Fruit fly (Drosophila melanogaster) whole organism, embryonic: ENCODE data around the gene CG45002.

Experiments used
- Antp ChIP-seq: fragments of 200-800 bp; sonication (Bioruptor generic); optimal IDR thresholded peaks from 3 replicates; lab custom pipeline; 2016; ENCODE audit warnings: missing biosample characterization, missing genetic modification characterization
- B-H2 ChIP-seq: fragments of 200-800 bp; sonication (Bioruptor generic); optimal IDR thresholded peaks from 2 replicates; lab custom pipeline; 2018; ENCODE audit warnings: missing biosample characterization, mild to moderate bottlenecking, missing genetic modification characterization
- C15 ChIP-seq: fragments of 200-800 bp; sonication (Bioruptor generic); IDR thresholded peaks from 3 replicates; pipeline ENCODE4 v1.3.6; 2022; ENCODE audit warnings: missing biosample characterization, missing genetic modification characterization
- CG12391 ChIP-seq: fragments of 200-800 bp; sonication (Bioruptor generic); optimal IDR thresholded peaks from 3 replicates; lab custom pipeline; 2018; ENCODE audit warnings: missing biosample characterization, mild to moderate bottlenecking, missing genetic modification characterization, moderate library complexity
- CG12942 ChIP-seq: fragments of 200-800 bp; sonication (Bioruptor generic); optimal IDR thresholded peaks from 3 replicates; lab custom pipeline; 2016; ENCODE audit warnings: missing biosample characterization, missing genetic modification characterization
- CG16779 ChIP-seq: fragments of 200-800 bp; sonication (Bioruptor generic); IDR thresholded peaks from 2 replicates; pipeline ENCODE4 v1.3.6; 2022; ENCODE audit warnings: missing biosample characterization, missing genetic modification characterization
- CG17385 ChIP-seq: fragments of 200-800 bp; sonication (Bioruptor generic); optimal IDR thresholded peaks from 3 replicates; lab custom pipeline; 2018; ENCODE audit warnings: missing biosample characterization, mild to moderate bottlenecking, missing genetic modification characterization
- CG2712 ChIP-seq: fragments of 200-800 bp; optimal IDR thresholded peaks from 3 replicates; lab custom pipeline; 2019; ENCODE audit warnings: missing biosample characterization, mild to moderate bottlenecking, missing genetic modification characterization, moderate library complexity
- CG31441 ChIP-seq: fragments of 200-800 bp; sonication (Bioruptor generic); IDR thresholded peaks from 2 replicates; pipeline ENCODE4 v1.3.6; 2022; ENCODE audit warnings: missing biosample characterization, missing genetic modification characterization
- CG32767 ChIP-seq: fragments of 200-800 bp; sonication (Bioruptor generic); IDR thresholded peaks from 2 replicates; pipeline ENCODE4 v1.3.6; 2022; ENCODE audit warnings: missing biosample characterization, missing genetic modification characterization
- CG7928 ChIP-seq: fragments of 200-800 bp; sonication (Bioruptor generic); optimal IDR thresholded peaks from 2 replicates; lab custom pipeline; 2017; ENCODE audit warnings: missing biosample characterization, mild to moderate bottlenecking, missing genetic modification characterization
- CG7987 ChIP-seq: fragments of 200-800 bp; sonication (Bioruptor generic); optimal IDR thresholded peaks from 2 replicates; lab custom pipeline; 2018; ENCODE audit warnings: missing biosample characterization, mild to moderate bottlenecking, missing genetic modification characterization, moderate library complexity
- CG8281 ChIP-seq: fragments of 200-800 bp; sonication (Bioruptor generic); optimal IDR thresholded peaks from 2 replicates; lab custom pipeline; 2018; ENCODE audit warnings: missing biosample characterization, mild to moderate bottlenecking, missing genetic modification characterization, moderate library complexity
- CG9609 ChIP-seq: fragments of 200-800 bp; sonication (Bioruptor generic); optimal IDR thresholded peaks from 3 replicates; lab custom pipeline; 2016; ENCODE audit warnings: missing biosample characterization, missing genetic modification characterization
- CG9932 ChIP-seq: fragments of 200-800 bp; sonication (Bioruptor generic); IDR thresholded peaks from 2 replicates; pipeline ENCODE4 v1.3.6; 2022; ENCODE audit warnings: missing biosample characterization, missing genetic modification characterization
- CrebB ChIP-seq: fragments of 200-800 bp; sonication (Bioruptor generic); optimal IDR thresholded peaks from 3 replicates; lab custom pipeline; 2018; ENCODE audit warnings: missing biosample characterization, mild to moderate bottlenecking, missing genetic modification characterization
- Ets97D ChIP-seq: fragments of 200-800 bp; sonication (Bioruptor generic); optimal IDR thresholded peaks from 3 replicates; lab custom pipeline; 2016; ENCODE audit warnings: missing biosample characterization, missing genetic modification characterization
- HLH4C ChIP-seq: fragments of 200-800 bp; sonication (Bioruptor generic); IDR thresholded peaks from 3 replicates; pipeline ENCODE4 v1.3.6; 2022; ENCODE audit warnings: missing biosample characterization, missing genetic modification characterization; ENCODE audit not compliant: partially characterized antibody
- HLH54F ChIP-seq: fragments of 200-800 bp; sonication (Bioruptor generic); optimal IDR thresholded peaks from 3 replicates; lab custom pipeline; 2016; ENCODE audit warnings: missing biosample characterization, missing genetic modification characterization
- HmgZ ChIP-seq: fragments of 200-800 bp; sonication (Bioruptor generic); optimal IDR thresholded peaks from 2 replicates; lab custom pipeline; 2018; ENCODE audit warnings: missing biosample characterization, mild to moderate bottlenecking, missing genetic modification characterization
- Hmx ChIP-seq: fragments of 200-800 bp; sonication (Bioruptor generic); optimal IDR thresholded peaks from 2 replicates; lab custom pipeline; 2016; ENCODE audit warnings: missing biosample characterization, missing genetic modification characterization
- Hr3 ChIP-seq: fragments of 200-800 bp; sonication (Bioruptor generic); optimal IDR thresholded peaks from 3 replicates; lab custom pipeline; 2016; ENCODE audit warnings: missing biosample characterization, missing genetic modification characterization
- Hsf ChIP-seq: fragments of 200-800 bp; sonication (Bioruptor generic); optimal IDR thresholded peaks from 3 replicates; lab custom pipeline; 2016; ENCODE audit warnings: missing biosample characterization, missing genetic modification characterization
- Lhr ChIP-seq: fragments of 200-800 bp; sonication (Bioruptor generic); optimal IDR thresholded peaks from 3 replicates; lab custom pipeline; 2017; ENCODE audit warnings: mild to moderate bottlenecking, missing biosample characterization, missing genetic modification reagents, missing genetic modification characterization
- Nf-YA ChIP-seq: fragments of 200-800 bp; sonication (Bioruptor generic); IDR thresholded peaks from 2 replicates; pipeline ENCODE4 v1.3.6; 2022; ENCODE audit warnings: missing biosample characterization, missing genetic modification characterization
- YL-1 ChIP-seq: fragments of 200-800 bp; sonication (Bioruptor generic); optimal IDR thresholded peaks from 3 replicates; lab custom pipeline; 2017; ENCODE audit warnings: missing biosample characterization, mild to moderate bottlenecking, missing genetic modification characterization
- ase ChIP-seq: fragments of 200-800 bp; sonication (Bioruptor generic); IDR thresholded peaks from 3 replicates; pipeline ENCODE4 v1.3.6; 2022; ENCODE audit warnings: missing biosample characterization, missing genetic modification characterization
- caup ChIP-seq: fragments of 200-800 bp; sonication (Bioruptor generic); optimal IDR thresholded peaks from 3 replicates; lab custom pipeline; 2017; ENCODE audit warnings: missing biosample characterization, mild to moderate bottlenecking, missing genetic modification characterization, moderate library complexity; ENCODE audit not compliant: severe bottlenecking
- chm ChIP-seq: fragments of 200-800 bp; sonication (Bioruptor generic); IDR thresholded peaks from 2 replicates; pipeline ENCODE4 v1.3.6; 2022; ENCODE audit warnings: missing biosample characterization, missing genetic modification characterization
- dpn ChIP-seq, 2 experiments: fragments of 200-800 bp; sonication (Bioruptor generic); optimal IDR thresholded peaks; 3 replicates each; lab custom pipeline; 2016; ENCODE audit warnings: missing biosample characterization in 2 of 2, missing genetic modification characterization in 2 of 2
- hbn ChIP-seq: fragments of 200-800 bp; sonication (Bioruptor generic); IDR thresholded peaks from 2 replicates; pipeline ENCODE4 v1.3.6; 2022; ENCODE audit warnings: missing biosample characterization, missing genetic modification characterization; ENCODE audit not compliant: partially characterized antibody
- ind ChIP-seq: fragments of 200-800 bp; sonication (Bioruptor generic); optimal IDR thresholded peaks from 3 replicates; lab custom pipeline; 2016; ENCODE audit warnings: missing biosample characterization, missing genetic modification characterization
- knrl ChIP-seq: fragments of 200-800 bp; sonication (Bioruptor generic); IDR thresholded peaks from 3 replicates; pipeline ENCODE4 v1.3.6; 2022; ENCODE audit warnings: missing biosample characterization, missing genetic modification characterization; ENCODE audit not compliant: partially characterized antibody
- lilli ChIP-seq: fragments of 200-800 bp; sonication (Bioruptor generic); optimal IDR thresholded peaks from 3 replicates; lab custom pipeline; 2016; ENCODE audit warnings: missing biosample characterization, missing genetic modification characterization
- lola ChIP-seq, 3 experiments: fragments of >200 bp in 2 of 3; fragments of 200-800 bp in 1 of 3; sonication (Bioruptor generic) in 1 of 3; optimal IDR thresholded peaks; 2 replicates each; lab custom pipeline; 2017 to 2019; ENCODE audit warnings: missing biosample characterization in 3 of 3, missing genetic modification characterization in 3 of 3, mild to moderate bottlenecking in 1 of 3, moderate library complexity in 1 of 3
- p53 ChIP-seq: fragments of 200-800 bp; sonication (Bioruptor generic); optimal IDR thresholded peaks from 2 replicates; lab custom pipeline; 2016; ENCODE audit warnings: missing biosample characterization, missing genetic modification characterization
- pfk ChIP-seq: fragments of 200-800 bp; sonication (Bioruptor generic); optimal IDR thresholded peaks from 2 replicates; lab custom pipeline; 2018; ENCODE audit warnings: missing biosample characterization, mild to moderate bottlenecking, missing genetic modification characterization, moderate library complexity
- pum ChIP-seq: fragments of 200-800 bp; sonication (Bioruptor generic); optimal IDR thresholded peaks from 2 replicates; lab custom pipeline; 2016; ENCODE audit warnings: missing biosample characterization, missing genetic modification characterization
- sens ChIP-seq: fragments of 200-800 bp; sonication (Bioruptor generic); peaks from one replicate; lab custom pipeline; 2016; ENCODE audit warnings: missing biosample characterization, missing genetic modification characterization
- sim ChIP-seq: fragments of 200-800 bp; sonication (Bioruptor generic); IDR thresholded peaks from 2 replicates; pipeline ENCODE4 v1.3.6; 2022; ENCODE audit warnings: missing biosample characterization, missing genetic modification characterization
- twi ChIP-seq: fragments of 200-800 bp; optimal IDR thresholded peaks from 2 replicates; lab custom pipeline; 2019; ENCODE audit warnings: missing biosample characterization, mild to moderate bottlenecking, missing genetic modification characterization, moderate library complexity
- unc-4 ChIP-seq: fragments of 200-800 bp; sonication (Bioruptor generic); IDR thresholded peaks from 2 replicates; pipeline ENCODE4 v1.3.6; 2022; ENCODE audit warnings: missing biosample characterization, missing genetic modification characterization; ENCODE audit not compliant: partially characterized antibody
- vfl ChIP-seq: fragments of 200-800 bp; sonication (Bioruptor generic); optimal IDR thresholded peaks from 2 replicates; lab custom pipeline; 2016; ENCODE audit warnings: missing biosample characterization, missing genetic modification characterization
- vvl ChIP-seq: fragments of 200-800 bp; sonication (Bioruptor generic); IDR thresholded peaks from 2 replicates; pipeline ENCODE4 v1.3.6; 2022; ENCODE audit warnings: missing biosample characterization, missing genetic modification characterization
- zen ChIP-seq: fragments of 200-800 bp; sonication (Bioruptor generic); optimal IDR thresholded peaks from 3 replicates; lab custom pipeline; 2018; ENCODE audit warnings: missing biosample characterization, mild to moderate bottlenecking, missing genetic modification characterization, moderate library complexity

CG45002 gene

dm6 chrX:17078139-17078977 lies 11.8 kb upstream of the CG45002 start, which contains the start of gene CG4949 (continued):
- TF ChIP-seq Hr3 (GFP tag; lab: Kevin White, UChicago) (no peak), hbn (GFP tag; lab: Robert Waterston, UW) (peak; percentile 86), CG2712 (tag; lab: Kevin White, UChicago) (peak; percentile 21), CG12391 (tag; lab: Kevin White, UChicago) (peak; percentile 21), ase (GFP tag; lab: Robert Waterston, UW) (no peak), CG31441 (GFP tag; lab: Robert Waterston, UW) (no peak; the same call in 1 of the 2 replicates), CG9932 (GFP tag; lab: Robert Waterston, UW) (no peak), sim (GFP tag; lab: Robert Waterston, UW) (no peak), pfk (GFP tag; lab: Kevin White, UChicago) (no peak), CG9609 (GFP tag; lab: Kevin White, UChicago) (no peak), Hmx (no peak), HLH54F (no peak), vfl (GFP tag; lab: Kevin White, UChicago) (no peak), CG16779 (GFP tag; lab: Robert Waterston, UW) (no peak), ind (GFP tag; lab: Kevin White, UChicago) (no peak), caup (GFP tag; lab: Kevin White, UChicago) (no peak), Nf-YA (GFP tag; lab: Robert Waterston, UW) (no peak), CG12942 (GFP tag; lab: Kevin White, UChicago) (no peak), HLH4C (GFP tag; lab: Robert Waterston, UW) (peak; percentile 92), chm (GFP tag; lab: Robert Waterston, UW) (no peak)

DNA sequence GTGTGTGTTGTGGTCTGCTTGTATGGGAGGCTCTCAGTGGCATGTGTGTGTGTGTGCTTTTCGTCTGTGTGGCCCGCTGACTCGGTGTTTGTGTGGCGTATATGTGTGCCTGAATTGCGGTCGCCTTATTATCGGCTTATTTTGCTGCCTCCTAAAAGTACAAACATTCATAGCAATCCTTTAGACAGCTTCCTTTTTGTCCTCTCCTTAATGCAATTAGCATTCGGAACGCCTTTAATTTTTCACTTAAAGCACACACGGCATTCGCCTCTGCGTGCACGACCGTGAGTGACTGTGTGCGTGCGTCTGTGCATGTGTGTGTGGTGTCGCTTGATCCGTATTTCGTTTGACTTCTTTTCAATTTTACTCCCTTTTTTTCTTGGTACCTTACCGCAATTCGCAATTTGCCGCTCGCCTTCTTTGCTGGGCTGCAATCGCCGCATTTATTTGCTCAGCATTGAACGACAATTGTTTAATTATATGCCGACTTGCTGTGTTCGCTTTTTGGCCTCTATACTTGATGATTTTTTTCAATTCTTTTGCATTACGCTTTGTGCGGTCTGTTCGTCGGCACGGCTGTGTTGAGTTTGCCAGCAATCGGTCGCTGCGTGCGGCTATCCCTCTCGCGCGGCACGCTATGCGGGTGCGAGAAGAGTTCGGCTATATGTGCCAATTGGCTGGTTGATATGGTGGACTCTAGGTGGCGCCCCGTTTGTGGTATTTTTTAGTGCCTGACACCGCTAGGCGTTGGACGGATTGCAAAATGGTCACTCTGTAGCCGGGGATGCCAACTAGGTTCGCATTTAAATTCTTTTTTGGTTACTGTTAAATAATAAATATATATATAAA lies 11.0 kb upstream of the CG45002 start, which contains the start of gene wcy:
Gene wcy (minus strand): TSS at position 608 of the 849 bp plus-strand sequence.
- TF ChIP-seq Lhr (GFP tag; lab: Kevin White, UChicago) (peak; percentile 89), HmgZ (peak; percentile 47), twi (tag; lab: Kevin White, UChicago) (no peak), p53 (GFP tag; lab: Kevin White, UChicago) (no peak), dpn (GFP tag; optimal IDR thresholded peaks at IDR 0.05; lab: Kevin White, UChicago) (peak; percentile 27 to 28), Antp (GFP tag; lab: Kevin White, UChicago) (peak; percentile 21), CG17385 (GFP tag; lab: Kevin White, UChicago) (peak; percentile 40), B-H2 (GFP tag; lab: Kevin White, UChicago) (no peak), Ets97D (GFP tag; lab: Kevin White, UChicago) (peak; percentile 76), caup (GFP tag; lab: Kevin White, UChicago) (peak; percentile 53), CG8281 (tag; lab: Kevin White, UChicago) (no peak), zen (tag; lab: Kevin White, UChicago) (peak; percentile 7), knrl (GFP tag; lab: Robert Waterston, UW) (peak; percentile 46; the same call in 2 of the 3 replicates), CG7928 (no peak), CG32767 (GFP tag; lab: Robert Waterston, UW) (no peak), lola (GFP tag; optimal IDR thresholded peaks at IDR 0.05; lab: Kevin White, UChicago) (peak in 1 of 3 experiments; percentile 48), CG7987 (GFP tag; lab: Kevin White, UChicago) (peak; percentile 37), C15 (GFP tag; lab: Robert Waterston, UW) (no peak), vvl (GFP tag; lab: Robert Waterston, UW) (no peak), YL-1 (GFP tag; lab: Kevin White, UChicago) (peak; percentile 38), sens (GFP tag; lab: Kevin White, UChicago) (peak; percentile 45), CrebB (no peak), CG12942 (GFP tag; lab: Kevin White, UChicago) (no peak), unc-4 (GFP tag; lab: Robert Waterston, UW) (peak; percentile 42; the same call in 1 of the 2 replicates), pum (GFP tag; lab: Kevin White, UChicago) (no peak), Hsf (GFP tag; lab: Kevin White, UChicago) (peak; percentile 27), lilli (GFP tag; lab: Kevin White, UChicago) (peak; percentile 32)
